Worm (Caenorhabditis elegans) whole organism, mixed stage, embryonic: ENCODE data around the gene fbxa-197.

Source experiments
- M03D4.4 ChIP-seq: sonication (generic microtip); optimal IDR thresholded peaks from 2 replicates; lab custom pipeline; 2017; ENCODE audit warnings: mild to moderate bottlenecking, missing genetic modification characterization, missing compliant biosample characterization
- bed-3 ChIP-seq: fragments of 200-800 bp; sonication (Bioruptor generic); optimal IDR thresholded peaks from 3 replicates; lab custom pipeline; 2018; ENCODE audit warnings: mild to moderate bottlenecking, missing genetic modification characterization, moderate library complexity, missing compliant biosample characterization
- blmp-1 ChIP-seq: fragments of 150-350 bp; optimal IDR thresholded peaks from 2 replicates; lab custom pipeline; 2014; ENCODE audit warnings: missing biosample characterization, missing genetic modification characterization
- ceh-39 ChIP-seq: fragments of 150-350 bp; optimal IDR thresholded peaks from 2 replicates; lab custom pipeline; 2014; ENCODE audit warnings: missing biosample characterization, missing genetic modification characterization
- ceh-43 ChIP-seq: fragments of 200-800 bp; sonication (Bioruptor generic); optimal IDR thresholded peaks from 2 replicates; lab custom pipeline; 2018; ENCODE audit warnings: mild to moderate bottlenecking, missing genetic modification characterization, moderate library complexity, missing compliant biosample characterization
- ceh-83 ChIP-seq: fragments of 200-800 bp; sonication (Bioruptor generic); optimal IDR thresholded peaks from 2 replicates; lab custom pipeline; 2018; ENCODE audit warnings: mild to moderate bottlenecking, missing genetic modification characterization, missing compliant biosample characterization
- ces-1 ChIP-seq: fragments of 150-350 bp; optimal IDR thresholded peaks from 2 replicates; lab custom pipeline; 2014; ENCODE audit warnings: missing biosample characterization, missing genetic modification reagents, missing genetic modification characterization
- cnd-1 ChIP-seq: fragments of 200-800 bp; sonication (Bioruptor generic); optimal IDR thresholded peaks from 2 replicates; lab custom pipeline; 2018; ENCODE audit warnings: mild to moderate bottlenecking, missing genetic modification characterization, missing compliant biosample characterization
- drap-1 ChIP-seq: fragments of 200-800 bp; sonication (Bioruptor generic); optimal IDR thresholded peaks from 3 replicates; lab custom pipeline; 2018; ENCODE audit warnings: mild to moderate bottlenecking, missing genetic modification characterization, missing compliant biosample characterization
- elt-1 ChIP-seq: sonication (generic microtip); optimal IDR thresholded peaks from 2 replicates; lab custom pipeline; 2017; ENCODE audit warnings: missing genetic modification characterization, mild to moderate bottlenecking, missing compliant biosample characterization, antibody characterized with exemption, moderate library complexity, borderline replicate concordance; ENCODE audit not compliant: insufficient read depth
- elt-3 ChIP-seq: fragments of 150-350 bp; optimal IDR thresholded peaks from 2 replicates; lab custom pipeline; 2014; ENCODE audit warnings: missing biosample characterization, missing genetic modification characterization
- flh-1 ChIP-seq: fragments of 200-800 bp; sonication (Bioruptor generic); optimal IDR thresholded peaks from 2 replicates; lab custom pipeline; 2018; ENCODE audit warnings: mild to moderate bottlenecking, missing genetic modification characterization, moderate library complexity, missing compliant biosample characterization
- ham-2 ChIP-seq: fragments of 200-800 bp; sonication (Bioruptor generic); optimal IDR thresholded peaks from 2 replicates; lab custom pipeline; 2018; ENCODE audit warnings: mild to moderate bottlenecking, missing genetic modification characterization, missing compliant biosample characterization
- hlh-1 ChIP-seq: fragments of 150-350 bp; optimal IDR thresholded peaks from 2 replicates; lab custom pipeline; 2014; ENCODE audit warnings: missing biosample characterization, missing genetic modification reagents, missing genetic modification characterization
- lin-13 ChIP-seq: fragments of 150-350 bp; optimal IDR thresholded peaks from 2 replicates; lab custom pipeline; 2014; ENCODE audit warnings: missing biosample characterization, missing genetic modification characterization
- lin-32 ChIP-seq: fragments of 200-800 bp; sonication (Bioruptor generic); optimal IDR thresholded peaks from 2 replicates; lab custom pipeline; 2018; ENCODE audit warnings: mild to moderate bottlenecking, missing genetic modification characterization, missing compliant biosample characterization
- lsy-2 ChIP-seq: fragments of 150-350 bp; optimal IDR thresholded peaks from 2 replicates; lab custom pipeline; 2014; ENCODE audit warnings: missing biosample characterization, missing genetic modification characterization
- mab-5 ChIP-seq: fragments of 150-350 bp; optimal IDR thresholded peaks from 2 replicates; lab custom pipeline; 2014; ENCODE audit warnings: missing biosample characterization, missing genetic modification characterization
- mep-1 ChIP-seq: fragments of 150-350 bp; optimal IDR thresholded peaks from 2 replicates; lab custom pipeline; 2017; ENCODE audit warnings: missing biosample characterization, missing genetic modification reagents, missing genetic modification characterization, inconsistent platforms
- mls-2 ChIP-seq: sonication (generic microtip); optimal IDR thresholded peaks from 2 replicates; lab custom pipeline; 2016; ENCODE audit warnings: mild to moderate bottlenecking, missing genetic modification characterization, moderate library complexity, missing compliant biosample characterization
- nhr-12 ChIP-seq: fragments of 150-350 bp; optimal IDR thresholded peaks from 2 replicates; lab custom pipeline; 2014; ENCODE audit warnings: missing biosample characterization, missing genetic modification characterization
- nhr-2 ChIP-seq: fragments of 150-350 bp; optimal IDR thresholded peaks from 2 replicates; lab custom pipeline; 2014; ENCODE audit warnings: missing biosample characterization, missing genetic modification characterization
- nhr-237 ChIP-seq: fragments of 150-350 bp; optimal IDR thresholded peaks from 2 replicates; lab custom pipeline; 2014; ENCODE audit warnings: missing biosample characterization, missing genetic modification characterization
- nhr-28 ChIP-seq: fragments of 150-350 bp; optimal IDR thresholded peaks from 2 replicates; lab custom pipeline; 2014; ENCODE audit warnings: missing biosample characterization, missing genetic modification characterization
- nhr-76 ChIP-seq: sonication (generic microtip); optimal IDR thresholded peaks from 2 replicates; lab custom pipeline; 2017; ENCODE audit warnings: missing biosample characterization, missing genetic modification characterization
- pha-4 ChIP-seq: fragments of 150-350 bp; optimal IDR thresholded peaks from 2 replicates; lab custom pipeline; 2018; ENCODE audit warnings: missing biosample characterization, missing genetic modification reagents, missing genetic modification characterization
- sem-2 ChIP-seq: fragments of 200-800 bp; sonication (Bioruptor generic); optimal IDR thresholded peaks from 2 replicates; lab custom pipeline; 2018; ENCODE audit warnings: mild to moderate bottlenecking, missing genetic modification characterization, missing compliant biosample characterization
- snpc-4 ChIP-seq: fragments of 150-350 bp; optimal IDR thresholded peaks from 2 replicates; lab custom pipeline; 2014; ENCODE audit warnings: missing biosample characterization, missing genetic modification characterization
- sptf-1 ChIP-seq: sonication (generic microtip); optimal IDR thresholded peaks from 2 replicates; lab custom pipeline; 2017; ENCODE audit warnings: mild to moderate bottlenecking, missing genetic modification characterization, moderate library complexity, missing compliant biosample characterization
- tbx-8 ChIP-seq: fragments of 200-800 bp; sonication (Bioruptor generic); optimal IDR thresholded peaks from 2 replicates; lab custom pipeline; 2018; ENCODE audit warnings: mild to moderate bottlenecking, missing genetic modification characterization, moderate library complexity, missing compliant biosample characterization
- unc-120 ChIP-seq: sonication (generic microtip); optimal IDR thresholded peaks from 2 replicates; lab custom pipeline; 2017; ENCODE audit warnings: missing genetic modification characterization, missing compliant biosample characterization; ENCODE audit not compliant: poor library complexity, severe bottlenecking
- unc-39 ChIP-seq: fragments of 150-350 bp; optimal IDR thresholded peaks from 2 replicates; lab custom pipeline; 2014; ENCODE audit warnings: missing biosample characterization, missing genetic modification characterization
- unc-62 ChIP-seq: fragments of 150-350 bp; optimal IDR thresholded peaks from 2 replicates; lab custom pipeline; 2014; ENCODE audit warnings: missing biosample characterization, missing genetic modification reagents, missing genetic modification characterization
- zip-8 ChIP-seq: fragments of 150-350 bp; optimal IDR thresholded peaks from 2 replicates; lab custom pipeline; 2014; ENCODE audit warnings: missing biosample characterization, missing genetic modification characterization
- ztf-11 ChIP-seq: fragments of 150-350 bp; optimal IDR thresholded peaks from 2 replicates; lab custom pipeline; 2014; ENCODE audit warnings: missing biosample characterization, missing genetic modification characterization

fbxa-197 gene

ce11 chrV:15863042-15863441, 4.4 kb upstream of the fbxa-197 start, which contains the start of gene srh-299:
Gene srh-299 (plus strand): TSS chrV:15863342.
- no peak for TF ChIP-seq mep-1 (tag; lab: Kevin White, UChicago)
- no peak for TF ChIP-seq mls-2 (tag; lab: Kevin White, UChicago)
- TF ChIP-seq elt-3 = no peak
- no peak for TF ChIP-seq nhr-28 (tag; lab: Kevin White, UChicago)
- TF ChIP-seq bed-3 (GFP tag; lab: Kevin White, UChicago) = no peak
- TF ChIP-seq ham-2 = no peak
- no peak for TF ChIP-seq ztf-11 (tag; lab: Kevin White, UChicago)
- no peak for TF ChIP-seq nhr-237 (tag; lab: Kevin White, UChicago)
- no peak for TF ChIP-seq mab-5 (tag; lab: Kevin White, UChicago)

- TF ChIP-seq tbx-8 (GFP tag; lab: Kevin White, UChicago) (no peak), nhr-12 (tag; lab: Kevin White, UChicago) (no peak), elt-1 (no peak), ces-1 (no peak), ztf-11 (tag; lab: Kevin White, UChicago) (no peak), flh-1 (GFP tag; lab: Kevin White, UChicago) (no peak), nhr-76 (tag; lab: Kevin White, UChicago) (no peak), ceh-39 (no peak), cnd-1 (tag; lab: Kevin White, UChicago) (no peak)
These were observed 1.6 kb upstream of the fbxa-197 start, which contains the start of gene srh-293 for ce11 chrV:15865839-15866238. Gene srh-293 (plus strand): TSS chrV:15866139.

ce11 chrV:15870356-15870755, 2.9 kb downstream of the fbxa-197 start, which contains the start of gene str-57:
Gene str-57 (plus strand): TSS chrV:15870656.
- TF ChIP-seq tbx-8 (GFP tag; lab: Kevin White, UChicago) (no peak), flh-1 (GFP tag; lab: Kevin White, UChicago) (no peak), sem-2 (GFP tag; lab: Kevin White, UChicago) (no peak), lin-32 (GFP tag; lab: Kevin White, UChicago) (no peak), ces-1 (no peak), M03D4.4 (no peak), ceh-83 (GFP tag; lab: Kevin White, UChicago) (no peak), zip-8 (no peak), unc-39 (no peak), unc-62 (GFP tag; lab: Kevin White, UChicago) (no peak), bed-3 (GFP tag; lab: Kevin White, UChicago) (no peak), pha-4 (tag; lab: Kevin White, UChicago) (no peak), nhr-2 (tag; lab: Kevin White, UChicago) (no peak), ceh-43 (GFP tag; lab: Kevin White, UChicago) (no peak), hlh-1 (tag; lab: Kevin White, UChicago) (no peak)

- TF ChIP-seq elt-1 = no peak
- no peak for TF ChIP-seq bed-3 (GFP tag; lab: Kevin White, UChicago)
- TF ChIP-seq ceh-39 = no peak
- TF ChIP-seq nhr-237 (tag; lab: Kevin White, UChicago) = no peak
- no peak for TF ChIP-seq zip-8
- no peak for TF ChIP-seq nhr-2 (tag; lab: Kevin White, UChicago)
- no peak for TF ChIP-seq nhr-76 (tag; lab: Kevin White, UChicago)
- TF ChIP-seq snpc-4 (tag; lab: Kevin White, UChicago) = no peak
- TF ChIP-seq cnd-1 (tag; lab: Kevin White, UChicago) = no peak
- no peak for TF ChIP-seq sem-2 (GFP tag; lab: Kevin White, UChicago)
- TF ChIP-seq ceh-83 (GFP tag; lab: Kevin White, UChicago) = no peak
- no peak for TF ChIP-seq ztf-11 (tag; lab: Kevin White, UChicago)
- TF ChIP-seq unc-39 = no peak
- TF ChIP-seq ham-2 = no peak
- TF ChIP-seq sptf-1 (tag; lab: Kevin White, UChicago) = no peak
- TF ChIP-seq tbx-8 (GFP tag; lab: Kevin White, UChicago) = no peak
- no peak for TF ChIP-seq pha-4 (tag; lab: Kevin White, UChicago)
- TF ChIP-seq lsy-2 (tag; lab: Kevin White, UChicago) = no peak
- no peak for TF ChIP-seq hlh-1 (tag; lab: Kevin White, UChicago)
- TF ChIP-seq nhr-12 (tag; lab: Kevin White, UChicago) = no peak
- TF ChIP-seq, all 35 proteins: peak for 0
These were observed 4.8 kb downstream of the fbxa-197 start, which contains the start of gene str-56 for ce11 chrV:15872273-15872672. Gene str-56 (plus strand): TSS chrV:15872573.

- TF ChIP-seq nhr-12 (tag; lab: Kevin White, UChicago) = peak; percentile 71
- TF ChIP-seq mls-2 (tag; lab: Kevin White, UChicago) = peak; percentile 100
- TF ChIP-seq ceh-43 (GFP tag; lab: Kevin White, UChicago) = peak; percentile 98
- peak; percentile 100 for TF ChIP-seq ceh-83 (GFP tag; lab: Kevin White, UChicago)
- TF ChIP-seq unc-62 (GFP tag; lab: Kevin White, UChicago) = peak; percentile 85
- peak; percentile 85 for TF ChIP-seq lin-13 (tag; lab: Kevin White, UChicago)
- TF ChIP-seq blmp-1 (tag; lab: Kevin White, UChicago) = no peak
- peak; percentile 92 for TF ChIP-seq nhr-28 (tag; lab: Kevin White, UChicago)
- peak; percentile 99 for TF ChIP-seq lin-32 (GFP tag; lab: Kevin White, UChicago)
- TF ChIP-seq drap-1 = peak; percentile 100
- peak; percentile 3 for TF ChIP-seq zip-8
- TF ChIP-seq lsy-2 (tag; lab: Kevin White, UChicago) = peak; percentile 52
- TF ChIP-seq unc-39 = peak; percentile 84
- peak; percentile 98 for TF ChIP-seq bed-3 (GFP tag; lab: Kevin White, UChicago)
- peak; percentile 63 for TF ChIP-seq nhr-237 (tag; lab: Kevin White, UChicago)
- no peak for TF ChIP-seq mab-5 (tag; lab: Kevin White, UChicago)
- TF ChIP-seq snpc-4 (tag; lab: Kevin White, UChicago) = no peak
- TF ChIP-seq ztf-11 (tag; lab: Kevin White, UChicago) = peak; percentile 82
- peak; percentile 99 for TF ChIP-seq sptf-1 (tag; lab: Kevin White, UChicago)
- TF ChIP-seq nhr-2 (tag; lab: Kevin White, UChicago) = no peak
- peak; percentile 18 for TF ChIP-seq ceh-39
- peak; percentile 99 for TF ChIP-seq cnd-1 (tag; lab: Kevin White, UChicago)
- TF ChIP-seq unc-120 (tag; lab: Kevin White, UChicago) = peak; percentile 99
- TF ChIP-seq mep-1 (tag; lab: Kevin White, UChicago) = peak; percentile 71
- peak; percentile 99 for TF ChIP-seq tbx-8 (GFP tag; lab: Kevin White, UChicago)
- TF ChIP-seq flh-1 (GFP tag; lab: Kevin White, UChicago) = peak; percentile 98
- TF ChIP-seq sem-2 (GFP tag; lab: Kevin White, UChicago) = peak; percentile 97
- peak; percentile 73 for TF ChIP-seq pha-4 (tag; lab: Kevin White, UChicago)
- no peak for TF ChIP-seq ces-1
These were observed 6.3 kb downstream of the fbxa-197 start for ce11 chrV:15873762-15874161.
